Fruit fly (Drosophila melanogaster) Kc167 (cell line): ENCODE measurements around the gene CG42758.

Source experiments
- Myc ChIP-seq: fragments of >200 bp; optimal IDR thresholded peaks from 2 replicates; lab custom pipeline; 2017; ENCODE audit warnings: missing external identifiers
- h ChIP-seq: fragments of >200 bp; optimal IDR thresholded peaks from 3 replicates; lab custom pipeline; 2018; ENCODE audit warnings: missing external identifiers
- psq ChIP-seq: fragments of >200 bp; optimal IDR thresholded peaks from 2 replicates; lab custom pipeline; 2017; ENCODE audit warnings: missing external identifiers

- TF ChIP-seq h (no peak), psq (lab: Kevin White, UChicago) (no peak), Myc (lab: Kevin White, UChicago) (no peak)
These were observed 22.0 kb upstream of the CG42758 start for dm6 chr3L:14544987-14545943.
